Worm (Caenorhabditis elegans) whole organism, L1 larva: ENCODE results near the gene C12D5.9.

ENCODE experiments used
- C04F5.9 ChIP-seq: sonication (generic microtip); optimal IDR thresholded peaks from 2 replicates; lab custom pipeline; 2016; ENCODE audit warnings: missing genetic modification characterization, missing compliant biosample characterization
- C16A3.4 ChIP-seq: fragments of 150-350 bp; optimal IDR thresholded peaks from 2 replicates; lab custom pipeline; 2014; ENCODE audit warnings: missing biosample characterization, missing genetic modification characterization
- F16B12.6 ChIP-seq: fragments of 150-350 bp; optimal IDR thresholded peaks from 2 replicates; lab custom pipeline; 2014; ENCODE audit warnings: missing biosample characterization, missing genetic modification characterization
- alr-1 ChIP-seq: fragments of 200-800 bp; sonication (Bioruptor generic); optimal IDR thresholded peaks from 2 replicates; lab custom pipeline; 2018; ENCODE audit warnings: borderline replicate concordance, mild to moderate bottlenecking, missing genetic modification characterization, missing compliant biosample characterization
- ceh-90 ChIP-seq: sonication (generic microtip); optimal IDR thresholded peaks from 2 replicates; lab custom pipeline; 2016; ENCODE audit warnings: missing genetic modification characterization, missing compliant biosample characterization
- ces-1 ChIP-seq: fragments of 150-350 bp; optimal IDR thresholded peaks from 2 replicates; lab custom pipeline; 2014; ENCODE audit warnings: missing biosample characterization, missing genetic modification reagents, missing genetic modification characterization
- dpl-1 ChIP-seq, 3 experiments: fragments of 150-350 bp in 2 of 3; sonication (generic microtip) in 1 of 3; optimal IDR thresholded peaks; 2 replicates each; lab custom pipeline; 2014 to 2017; ENCODE audit warnings: missing biosample characterization in 3 of 3, missing genetic modification characterization in 3 of 3, missing genetic modification reagents in 3 of 3
- efl-1 ChIP-seq, 4 experiments: fragments of 150-350 bp; optimal IDR thresholded peaks in 3 of 4; peaks in 1 of 4; 1 replicate in 1 of 4; 2 replicates in 3 of 4; lab custom pipeline; 2014; ENCODE audit warnings: missing biosample characterization in 2 of 4, missing genetic modification characterization in 2 of 4, missing genetic modification reagents in 2 of 4
- egl-27 ChIP-seq, 2 experiments: fragments of 150-350 bp in 1 of 2; sonication (generic microtip); optimal IDR thresholded peaks; 3 replicates each; lab custom pipeline; 2017 to 2018; ENCODE audit warnings: missing biosample characterization in 2 of 2, missing genetic modification characterization in 2 of 2, missing genetic modification reagents in 2 of 2
- elt-2 ChIP-seq: sonication (generic microtip); optimal IDR thresholded peaks from 2 replicates; lab custom pipeline; 2016; ENCODE audit warnings: missing genetic modification characterization, mild to moderate bottlenecking, inconsistent platforms, missing compliant biosample characterization, missing genetic modification reagents
- fos-1 ChIP-seq: fragments of 150-350 bp; optimal IDR thresholded peaks from 2 replicates; lab custom pipeline; 2014; ENCODE audit warnings: missing biosample characterization, missing genetic modification characterization
- grh-1 ChIP-seq: fragments of 200-800 bp; sonication (Bioruptor generic); IDR thresholded peaks from 2 replicates; pipeline ENCODE4 v1.3.6; 2022; ENCODE audit warnings: missing genetic modification reagents, missing genetic modification characterization, missing compliant biosample characterization
- hpl-2 ChIP-seq: fragments of 150-350 bp; optimal IDR thresholded peaks from 2 replicates; lab custom pipeline; 2014; ENCODE audit warnings: missing biosample characterization, missing genetic modification reagents, missing genetic modification characterization
- irx-1 ChIP-seq: sonication (generic microtip); optimal IDR thresholded peaks from 2 replicates; lab custom pipeline; 2016; ENCODE audit warnings: missing genetic modification characterization, missing compliant biosample characterization
- lin-39 ChIP-seq: fragments of 150-350 bp; optimal IDR thresholded peaks from 2 replicates; lab custom pipeline; 2014; ENCODE audit warnings: missing biosample characterization, missing genetic modification reagents, missing genetic modification characterization
- lsy-2 ChIP-seq, 2 experiments: fragments of 150-350 bp; optimal IDR thresholded peaks; 2 replicates each; lab custom pipeline; 2014; ENCODE audit warnings: missing biosample characterization in 2 of 2, missing genetic modification characterization in 2 of 2
- mdl-1 ChIP-seq, 2 experiments: fragments of 150-350 bp; optimal IDR thresholded peaks; 2 replicates each; lab custom pipeline; 2014 to 2017; ENCODE audit warnings: missing biosample characterization in 2 of 2, missing genetic modification characterization in 2 of 2, inconsistent platforms in 1 of 2
- mep-1 ChIP-seq: fragments of 150-350 bp; optimal IDR thresholded peaks from 2 replicates; lab custom pipeline; 2014; ENCODE audit warnings: missing biosample characterization, missing genetic modification characterization
- nhr-11 ChIP-seq: fragments of 150-350 bp; optimal IDR thresholded peaks from 2 replicates; lab custom pipeline; 2014; ENCODE audit warnings: missing biosample characterization, missing genetic modification characterization
- nhr-12 ChIP-seq: sonication (generic microtip); optimal IDR thresholded peaks from 2 replicates; lab custom pipeline; 2017; ENCODE audit warnings: missing biosample characterization, missing genetic modification characterization
- nhr-47 ChIP-seq: sonication (generic microtip); optimal IDR thresholded peaks from 2 replicates; lab custom pipeline; 2016; ENCODE audit warnings: mild to moderate bottlenecking, missing genetic modification characterization, moderate library complexity, missing compliant biosample characterization
- nhr-77 ChIP-seq: fragments of 150-350 bp; optimal IDR thresholded peaks from 2 replicates; lab custom pipeline; 2014; ENCODE audit warnings: missing biosample characterization, missing genetic modification characterization
- nhr-84 ChIP-seq: sonication (generic microtip); optimal IDR thresholded peaks from 2 replicates; lab custom pipeline; 2017; ENCODE audit warnings: missing biosample characterization, missing genetic modification characterization
- nhr-85 ChIP-seq: sonication (generic microtip); peaks from one replicate; lab custom pipeline; 2016; ENCODE audit warnings: missing genetic modification characterization, inconsistent platforms, missing compliant biosample characterization
- rnt-1 ChIP-seq: sonication (generic microtip); optimal IDR thresholded peaks from 2 replicates; lab custom pipeline; 2016; ENCODE audit warnings: mild to moderate bottlenecking, missing genetic modification characterization, moderate library complexity, missing compliant biosample characterization
- skn-1 ChIP-seq: fragments of 150-350 bp; optimal IDR thresholded peaks from 2 replicates; lab custom pipeline; 2014; ENCODE audit warnings: missing biosample characterization, missing genetic modification characterization
- unc-30 ChIP-seq: sonication (generic microtip); optimal IDR thresholded peaks from 2 replicates; lab custom pipeline; 2017; ENCODE audit warnings: missing biosample characterization, missing genetic modification characterization
- unc-62 ChIP-seq: fragments of 150-350 bp; optimal IDR thresholded peaks from 2 replicates; lab custom pipeline; 2014; ENCODE audit warnings: missing biosample characterization, missing genetic modification reagents, missing genetic modification characterization
- unc-98 ChIP-seq: fragments of 200-800 bp; sonication (Bioruptor generic); IDR thresholded peaks from 2 replicates; pipeline ENCODE4 v1.3.6; 2022; ENCODE audit warnings: missing genetic modification characterization, missing compliant biosample characterization
- zip-4 ChIP-seq: fragments of 200-800 bp; sonication (Bioruptor generic); optimal IDR thresholded peaks from 2 replicates; lab custom pipeline; 2018; ENCODE audit warnings: mild to moderate bottlenecking, missing genetic modification characterization, moderate library complexity, missing compliant biosample characterization
- ztf-11 ChIP-seq, 2 experiments: sonication (generic microtip); optimal IDR thresholded peaks; 2 replicates each; lab custom pipeline; 2016 to 2017; ENCODE audit warnings: missing genetic modification characterization in 2 of 2, missing biosample characterization in 1 of 2, missing compliant biosample characterization in 1 of 2
- ztf-4 ChIP-seq: fragments of 150-350 bp; optimal IDR thresholded peaks from 2 replicates; lab custom pipeline; 2014; ENCODE audit warnings: missing biosample characterization, missing genetic modification characterization

C12D5.9 gene

DNA sequence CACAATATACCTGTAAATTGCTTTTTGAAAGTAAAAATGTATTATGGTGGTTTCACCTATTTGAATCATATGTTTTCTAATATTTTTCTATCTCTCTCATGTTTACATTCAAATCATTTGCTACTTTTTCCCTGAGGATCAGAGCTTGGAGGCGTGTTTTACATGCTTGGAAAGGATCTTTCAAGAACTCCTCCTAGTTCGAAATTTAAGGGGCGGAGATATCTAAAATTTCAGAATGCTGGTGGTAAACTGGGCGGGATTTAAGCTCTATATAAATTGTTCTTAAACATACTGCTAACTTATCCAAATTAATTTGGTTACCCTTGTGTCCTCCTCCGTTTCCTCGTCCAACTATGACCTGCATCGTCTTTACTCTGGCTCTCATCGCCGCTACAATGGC is 21.8 kb downstream of the C12D5.9 start, which contains the start of gene C12D5.5:
TSS of gene C12D5.5 (plus strand) at position 301 of the 400 bp plus-strand sequence.
- TF ChIP-seq alr-1 (tag; lab: Kevin White, UChicago): no peak

DNA sequence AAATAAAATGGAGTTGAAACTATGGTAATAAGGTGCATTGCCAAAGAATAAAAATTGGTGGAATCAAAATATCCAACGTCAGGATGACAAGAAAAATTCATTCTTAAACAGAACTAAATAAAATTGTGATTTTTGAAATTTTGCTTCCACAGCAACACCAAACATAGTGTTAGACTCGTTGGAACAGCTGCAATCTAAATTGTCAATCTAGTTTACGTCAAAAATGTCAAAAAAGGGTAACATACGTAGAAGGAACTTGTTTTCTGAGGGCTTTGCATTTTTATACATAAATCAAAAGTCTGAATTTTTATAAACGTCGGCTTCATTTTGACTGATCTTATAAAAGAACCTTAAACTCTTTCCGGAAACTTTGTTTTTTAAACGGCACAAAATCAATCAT is 36.2 kb downstream of the C12D5.9 start, which contains the start of gene srh-200:
TSS of gene srh-200 (minus strand) at position 101 of the 400 bp plus-strand sequence.
- no peak for TF ChIP-seq lsy-2 (tag; optimal IDR thresholded peaks at IDR 0.05; lab: Kevin White, UChicago)
- TF ChIP-seq nhr-85 (tag; lab: Kevin White, UChicago): peak; percentile 10
- TF ChIP-seq, all 84 proteins: peak for 1

ce11 chrV:7651757-7652156 is 38.0 kb downstream of the C12D5.9 start, which contains the start of gene srh-234:
Gene srh-234 (minus strand): TSS chrV:7651857.
- no peak for TF ChIP-seq egl-27 (tag; optimal IDR thresholded peaks at IDR 0.05; lab: Kevin White, UChicago)
- no peak for TF ChIP-seq unc-98
- TF ChIP-seq nhr-12 (tag; lab: Kevin White, UChicago): no peak
- TF ChIP-seq nhr-77 (tag; lab: Kevin White, UChicago): no peak
- no peak for TF ChIP-seq nhr-85 (tag; lab: Kevin White, UChicago)
- TF ChIP-seq nhr-47 (tag; lab: Kevin White, UChicago): no peak
- TF ChIP-seq ces-1 (GFP tag; lab: Kevin White, UChicago): no peak
- TF ChIP-seq, all 84 proteins: peak for 0

ce11 chrV:7649963-7650362 is 39.8 kb downstream of the C12D5.9 start:
- TF ChIP-seq nhr-84 (no peak), mdl-1 (tag; optimal IDR thresholded peaks at IDR 0.05; lab: Kevin White, UChicago) (no peak), skn-1 (tag; lab: Kevin White, UChicago) (no peak), rnt-1 (no peak), unc-98 (no peak), C04F5.9 (tag; lab: Kevin White, UChicago) (no peak), zip-4 (GFP tag; lab: Kevin White, UChicago) (no peak), F16B12.6 (tag; lab: Kevin White, UChicago) (no peak), alr-1 (tag; lab: Kevin White, UChicago) (no peak), C16A3.4 (tag; lab: Kevin White, UChicago) (no peak), unc-30 (tag; lab: Kevin White, UChicago) (no peak), lin-39 (tag; lab: Kevin White, UChicago) (no peak), efl-1 (optimal IDR thresholded peaks at IDR 0.05; lab: Kevin White, UChicago) (no peak), efl-1 (GFP tag; optimal IDR thresholded peaks at IDR 0.05 in 1 of 2; lab: Kevin White, UChicago) (no peak), nhr-77 (tag; lab: Kevin White, UChicago) (no peak), ceh-90 (tag; lab: Kevin White, UChicago) (no peak), grh-1 (GFP tag; lab: Robert Waterston, UW) (no peak), nhr-11 (tag; lab: Kevin White, UChicago) (no peak), elt-2 (no peak)

DNA sequence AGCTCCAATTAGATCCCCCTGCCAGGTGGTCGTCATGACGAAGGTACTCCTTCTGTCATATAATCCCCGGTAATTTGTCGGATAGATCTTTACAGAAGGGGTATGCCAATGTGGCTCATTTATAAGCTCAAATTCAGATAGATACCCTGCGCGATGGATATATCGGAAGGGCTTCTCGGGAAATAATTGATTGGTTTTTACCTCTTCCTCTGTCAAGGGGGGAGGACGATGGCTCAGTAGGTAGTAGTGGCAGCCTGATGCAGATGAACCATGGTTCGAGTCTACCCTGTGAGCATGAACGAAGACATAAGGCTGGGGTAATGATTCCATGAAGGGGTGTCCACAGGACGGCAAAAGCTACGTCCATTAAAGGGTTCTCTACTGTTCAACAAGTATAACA is 42.6 kb downstream of the C12D5.9 start:
- no peak for TF ChIP-seq irx-1
- no peak for TF ChIP-seq efl-1 (optimal IDR thresholded peaks at IDR 0.05; lab: Kevin White, UChicago)
- peak in 1 of 2 experiments; percentile 57 for TF ChIP-seq efl-1 (GFP tag; optimal IDR thresholded peaks at IDR 0.05 in 1 of 2; lab: Kevin White, UChicago)
- no peak for TF ChIP-seq nhr-77 (tag; lab: Kevin White, UChicago)
- no peak for TF ChIP-seq dpl-1 (GFP tag; optimal IDR thresholded peaks at IDR 0.05; lab: Kevin White, UChicago)
- no peak for TF ChIP-seq mep-1 (tag; lab: Kevin White, UChicago)
- no peak for TF ChIP-seq unc-98

DNA sequence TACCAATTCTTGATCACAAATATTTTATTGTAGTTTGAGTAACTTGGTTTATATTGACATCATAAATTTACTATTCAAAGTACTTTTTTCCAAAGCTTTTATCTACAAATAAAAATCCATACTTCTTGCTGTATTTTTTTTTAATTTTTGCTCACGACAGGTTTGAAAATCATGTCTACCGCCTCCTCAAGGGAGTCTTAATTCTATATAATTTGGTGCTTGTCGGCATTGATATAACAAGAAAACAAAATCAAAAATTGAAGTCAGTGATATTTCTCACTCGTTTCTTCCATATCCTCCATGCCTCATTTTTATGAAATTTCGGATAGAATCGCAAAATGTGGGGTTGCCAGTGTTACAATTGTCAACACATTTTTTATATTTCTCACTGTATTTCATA is 44.3 kb downstream of the C12D5.9 start, which contains the start of gene str-47:
TSS of gene str-47 (plus strand) at position 301 of the 400 bp plus-strand sequence.
- TF ChIP-seq hpl-2 (no peak), unc-62 (no peak), elt-2 (no peak), fos-1 (no peak), ztf-4 (tag; lab: Kevin White, UChicago) (no peak), ztf-11 (tag; optimal IDR thresholded peaks at IDR 0.05; lab: Kevin White, UChicago) (no peak)
